Fruit fly (Drosophila melanogaster) whole organism, embryonic: Measurements from ENCODE around the gene fbl.

Experiments
- Aef1 ChIP-seq: fragments of 200-800 bp; sonication (Bioruptor generic); IDR thresholded peaks from 3 replicates; pipeline ENCODE4 v1.3.6; 2022; ENCODE audit warnings: missing biosample characterization, missing genetic modification characterization
- chif ChIP-seq, 2 experiments: fragments of 200-800 bp; sonication (Bioruptor generic); optimal IDR thresholded peaks; 3 replicates each; lab custom pipeline; 2016; ENCODE audit warnings: missing biosample characterization in 2 of 2, missing genetic modification characterization in 2 of 2
- tgo ChIP-seq: fragments of 200-800 bp; sonication (Bioruptor generic); IDR thresholded peaks from 3 replicates; pipeline ENCODE4 v1.3.6; 2022; ENCODE audit warnings: missing biosample characterization, missing genetic modification characterization

- TF ChIP-seq chif (GFP tag; optimal IDR thresholded peaks at IDR 0.05; lab: Kevin White, UChicago) (no peak), Aef1 (GFP tag; lab: Robert Waterston, UW) (no peak), tgo (GFP tag; lab: Robert Waterston, UW) (no peak)
Observed at dm6 chr3L:20385408-20385807, 1.2 kb downstream of the fbl start.
